Fruit fly (Drosophila melanogaster) whole organism: ENCODE measurements around the gene Drgx.

Experiments used
- CG8478 ChIP-seq: fragments of >200 bp; optimal IDR thresholded peaks from 2 replicates; lab custom pipeline; 2018; ENCODE audit warnings: inconsistent platforms
- Dll ChIP-seq: fragments of >200 bp; optimal IDR thresholded peaks from 2 replicates; lab custom pipeline; 2017
- EcR ChIP-seq, 2 experiments: fragments of >200 bp; optimal IDR thresholded peaks; 2 replicates each; lab custom pipeline; 2017; ENCODE audit warnings: missing biosample characterization in 2 of 2, missing genetic modification characterization in 2 of 2, missing genetic modification reagents in 2 of 2
- pan ChIP-seq: fragments of >200 bp; optimal IDR thresholded peaks from 2 replicates; lab custom pipeline; 2017
- psq ChIP-seq: fragments of >200 bp; optimal IDR thresholded peaks from 2 replicates; lab custom pipeline; 2017
- usp ChIP-seq: fragments of >200 bp; optimal IDR thresholded peaks from 2 replicates; lab custom pipeline; 2017; ENCODE audit warnings: missing biosample characterization, missing genetic modification characterization, mixed read lengths

Gene Drgx

dm6 chr2L:3635444-3635843, 27.1 kb upstream of the Drgx start:
- TF ChIP-seq psq (lab: Kevin White, UChicago) (no peak), usp (GFP tag; lab: Kevin White, UChicago) (no peak), pan (lab: Kevin White, UChicago) (no peak), EcR (GFP tag; optimal IDR thresholded peaks at IDR 0.05; lab: Kevin White, UChicago) (no peak)

DNA sequence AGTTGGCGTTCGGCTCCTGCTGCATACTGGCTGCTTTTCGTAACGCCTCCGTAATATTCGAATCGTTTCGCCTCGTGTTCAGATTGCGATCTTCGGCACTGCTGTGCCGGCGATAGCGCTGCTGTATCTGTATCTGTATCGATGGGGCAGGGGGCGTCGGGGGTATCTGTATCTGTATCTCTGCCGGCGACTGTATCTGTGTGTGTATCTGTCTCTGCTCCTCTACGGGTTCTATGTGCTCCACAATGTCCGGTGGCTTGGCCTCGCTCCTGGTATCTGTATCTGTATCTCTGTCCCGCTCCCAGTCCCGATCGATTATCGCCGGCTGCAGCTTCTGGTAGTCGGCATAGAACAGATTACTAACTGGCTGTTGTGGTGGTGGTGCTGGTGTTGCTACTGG, 22.6 kb upstream of the Drgx start:
- no peak for TF ChIP-seq usp (GFP tag; lab: Kevin White, UChicago)
- no peak for TF ChIP-seq CG8478 (lab: Kevin White, UChicago)
- TF ChIP-seq EcR (GFP tag; optimal IDR thresholded peaks at IDR 0.05; lab: Kevin White, UChicago), result no peak
- no peak for TF ChIP-seq pan (lab: Kevin White, UChicago)
- TF ChIP-seq psq (lab: Kevin White, UChicago), result no peak

DNA sequence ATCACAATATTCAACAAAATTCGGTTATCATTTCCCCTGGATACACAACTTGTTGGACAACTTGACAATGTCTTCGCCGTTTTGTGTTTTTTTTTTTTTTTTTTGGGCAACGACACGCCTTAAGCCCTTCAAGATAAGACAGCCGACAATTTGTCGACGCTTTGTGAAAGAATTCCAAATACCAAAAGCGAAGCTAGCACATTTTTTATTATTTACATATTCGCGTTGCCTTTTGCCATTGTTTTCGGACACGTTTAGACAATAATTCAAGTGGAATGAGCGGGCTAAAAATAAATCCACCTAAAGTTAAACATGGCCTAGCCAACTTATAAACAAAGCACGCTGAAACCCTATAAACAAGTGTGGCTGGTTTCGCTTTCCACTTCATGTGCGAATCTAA, 21.6 kb upstream of the Drgx start:
- TF ChIP-seq pan (lab: Kevin White, UChicago), result no peak
- no peak for TF ChIP-seq psq (lab: Kevin White, UChicago)
- TF ChIP-seq Dll (lab: Kevin White, UChicago), result no peak
- TF ChIP-seq EcR (GFP tag; optimal IDR thresholded peaks at IDR 0.05; lab: Kevin White, UChicago), result no peak
- TF ChIP-seq usp (GFP tag; lab: Kevin White, UChicago), result no peak
- no peak for TF ChIP-seq CG8478 (lab: Kevin White, UChicago)

- no peak for TF ChIP-seq pan (lab: Kevin White, UChicago)
- TF ChIP-seq Dll (lab: Kevin White, UChicago), result no peak
- no peak for TF ChIP-seq usp (GFP tag; lab: Kevin White, UChicago)
- TF ChIP-seq EcR (GFP tag; optimal IDR thresholded peaks at IDR 0.05; lab: Kevin White, UChicago), result no peak
- TF ChIP-seq CG8478 (lab: Kevin White, UChicago), result no peak
- TF ChIP-seq psq (lab: Kevin White, UChicago), result no peak
These were observed 20.2 kb upstream of the Drgx start for dm6 chr2L:3642148-3642920.

- TF ChIP-seq EcR (GFP tag; optimal IDR thresholded peaks at IDR 0.05; lab: Kevin White, UChicago), result no peak
- no peak for TF ChIP-seq psq (lab: Kevin White, UChicago)
- no peak for TF ChIP-seq usp (GFP tag; lab: Kevin White, UChicago)
- TF ChIP-seq CG8478 (lab: Kevin White, UChicago), result no peak
- no peak for TF ChIP-seq Dll (lab: Kevin White, UChicago)
- TF ChIP-seq pan (lab: Kevin White, UChicago), result no peak
These were observed 17.2 kb upstream of the Drgx start for dm6 chr2L:3645339-3645738.

DNA sequence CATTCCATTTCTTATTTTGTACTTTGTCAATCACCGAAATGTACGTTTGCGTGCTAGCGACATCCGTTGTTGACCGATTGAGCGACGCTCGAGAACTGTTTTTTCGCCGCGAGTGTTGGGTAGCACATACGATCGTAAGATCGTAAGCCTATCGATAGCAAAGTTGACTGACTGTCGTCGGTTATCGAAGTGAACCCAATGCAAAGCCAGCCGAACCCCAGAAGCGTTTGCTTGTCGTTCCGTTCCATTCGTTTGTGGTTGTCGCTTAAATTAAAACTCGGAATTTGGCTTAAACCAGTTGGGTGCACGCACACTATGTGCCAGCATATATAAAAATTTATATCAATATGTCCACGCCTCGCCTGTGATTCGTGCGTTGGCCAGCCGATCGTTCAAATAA, 16.5 kb upstream of the Drgx start:
- TF ChIP-seq psq (lab: Kevin White, UChicago) (no peak), EcR (GFP tag; optimal IDR thresholded peaks at IDR 0.05; lab: Kevin White, UChicago) (no peak), CG8478 (lab: Kevin White, UChicago) (no peak), pan (lab: Kevin White, UChicago) (no peak), usp (GFP tag; lab: Kevin White, UChicago) (no peak), Dll (lab: Kevin White, UChicago) (no peak)

- TF ChIP-seq Dll (lab: Kevin White, UChicago) (no peak), psq (lab: Kevin White, UChicago) (no peak), usp (GFP tag; lab: Kevin White, UChicago) (no peak), pan (lab: Kevin White, UChicago) (no peak), EcR (GFP tag; optimal IDR thresholded peaks at IDR 0.05; lab: Kevin White, UChicago) (no peak), CG8478 (lab: Kevin White, UChicago) (no peak)
These were observed 14.9 kb upstream of the Drgx start for dm6 chr2L:3647521-3648172.

dm6 chr2L:3648173-3648972, 14.2 kb upstream of the Drgx start:
- no peak for TF ChIP-seq CG8478 (lab: Kevin White, UChicago)
- no peak for TF ChIP-seq pan (lab: Kevin White, UChicago)
- TF ChIP-seq Dll (lab: Kevin White, UChicago), result no peak
- no peak for TF ChIP-seq EcR (GFP tag; optimal IDR thresholded peaks at IDR 0.05; lab: Kevin White, UChicago)
- TF ChIP-seq usp (GFP tag; lab: Kevin White, UChicago), result no peak
- no peak for TF ChIP-seq psq (lab: Kevin White, UChicago)

dm6 chr2L:3654956-3655618, 7.5 kb upstream of the Drgx start:
- no peak for TF ChIP-seq usp (GFP tag; lab: Kevin White, UChicago)
- TF ChIP-seq psq (lab: Kevin White, UChicago), result no peak
- no peak for TF ChIP-seq CG8478 (lab: Kevin White, UChicago)
- no peak for TF ChIP-seq EcR (GFP tag; optimal IDR thresholded peaks at IDR 0.05; lab: Kevin White, UChicago)
- TF ChIP-seq pan (lab: Kevin White, UChicago), result no peak
- no peak for TF ChIP-seq Dll (lab: Kevin White, UChicago)

DNA sequence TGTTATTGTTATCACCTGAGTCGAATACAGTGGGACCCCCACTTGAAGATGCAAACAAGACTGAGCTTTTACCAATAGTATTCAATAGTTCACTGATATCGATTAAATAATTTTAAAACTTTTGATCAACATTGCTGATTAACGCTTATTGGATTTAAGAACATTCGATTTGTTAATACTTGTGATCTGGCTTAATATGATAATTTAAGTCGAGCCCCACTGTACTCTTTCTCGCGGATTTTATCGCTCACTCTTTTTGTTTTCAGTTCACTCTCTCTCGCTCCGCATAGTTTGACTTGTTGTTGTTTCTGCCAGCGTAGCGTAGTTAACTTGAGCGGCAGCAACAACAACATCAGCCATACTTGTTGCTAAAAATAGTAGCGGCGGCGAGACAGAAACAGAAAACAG, 6.8 kb upstream of the Drgx start:
- TF ChIP-seq EcR (GFP tag; optimal IDR thresholded peaks at IDR 0.05; lab: Kevin White, UChicago), result no peak
- no peak for TF ChIP-seq Dll (lab: Kevin White, UChicago)
- TF ChIP-seq pan (lab: Kevin White, UChicago), result no peak
- TF ChIP-seq psq (lab: Kevin White, UChicago), result no peak
- TF ChIP-seq CG8478 (lab: Kevin White, UChicago), result no peak
- TF ChIP-seq usp (GFP tag; lab: Kevin White, UChicago), result no peak
